Worm (Caenorhabditis elegans) whole organism, midembryonic: Measurements from ENCODE around the gene T24C12.4.
A peak's percentile ranks its signal among the peaks of the same experiment; 100 is the strongest.

Source experiments
- T22C8.4 ChIP-seq: fragments of 200-800 bp; sonication (Bioruptor generic); IDR thresholded peaks from 2 replicates; pipeline ENCODE4 v1.3.6; 2022; ENCODE audit warnings: missing genetic modification characterization, missing compliant biosample characterization
- cog-1 ChIP-seq: sonication (generic microtip); optimal IDR thresholded peaks from 2 replicates; lab custom pipeline; 2016; ENCODE audit warnings: missing genetic modification characterization, missing compliant biosample characterization
- flt-1 ChIP-seq: fragments of 200-800 bp; sonication (Bioruptor generic); IDR thresholded peaks from 2 replicates; pipeline ENCODE4 v1.3.6; 2022; ENCODE audit warnings: missing genetic modification characterization, missing compliant biosample characterization
- klf-2 ChIP-seq: fragments of 200-800 bp; sonication (Bioruptor generic); conservative IDR thresholded peaks from 2 replicates; pipeline ENCODE4 v1.3.6; 2022; ENCODE audit warnings: missing genetic modification reagents, missing genetic modification characterization, missing compliant biosample characterization
- med-1 ChIP-seq: sonication (generic microtip); optimal IDR thresholded peaks from 2 replicates; lab custom pipeline; 2017; ENCODE audit warnings: missing genetic modification characterization, mild to moderate bottlenecking, missing compliant biosample characterization, antibody characterized with exemption, missing genetic modification reagents; ENCODE audit not compliant: insufficient read depth
- ref-1 ChIP-seq: fragments of 200-800 bp; sonication (Bioruptor generic); conservative IDR thresholded peaks from 2 replicates; pipeline ENCODE4 v1.3.6; 2022; ENCODE audit warnings: missing genetic modification reagents, missing genetic modification characterization, missing compliant biosample characterization
- ztf-23 ChIP-seq: fragments of 200-800 bp; sonication (Bioruptor generic); IDR thresholded peaks from 2 replicates; pipeline ENCODE4 v1.3.6; 2022; ENCODE audit warnings: missing genetic modification reagents, missing genetic modification characterization, missing compliant biosample characterization
- ztf-29 ChIP-seq: fragments of 200-800 bp; sonication (Bioruptor generic); IDR thresholded peaks from 2 replicates; pipeline ENCODE4 v1.3.6; 2022; ENCODE audit warnings: missing genetic modification reagents, missing genetic modification characterization, missing compliant biosample characterization

- TF ChIP-seq ref-1 (GFP tag; lab: Robert Waterston, UW) (no peak), cog-1 (no peak), klf-2 (GFP tag; lab: Robert Waterston, UW) (0 out of 2 replicates have a peak, but pooled peaks have one; percentile 41), ztf-29 (no peak), ztf-23 (GFP tag; lab: Robert Waterston, UW) (no peak), flt-1 (no peak), T22C8.4 (GFP tag; lab: Robert Waterston, UW) (no peak), med-1 (GFP tag; lab: Kevin White, UChicago) (no peak)
Measured at ce11 chrX:2216662-2217061, 11.8 kb upstream of the T24C12.4 start.
